Worm (Caenorhabditis elegans) whole organism, young adult: ENCODE results near the gene atf-7.

Source experiments
- B0336.3 ChIP-seq: fragments of 200-800 bp; sonication (Bioruptor generic); IDR thresholded peaks from 2 replicates; pipeline ENCODE4 v1.3.6; 2022; ENCODE audit warnings: missing genetic modification characterization, missing compliant biosample characterization
- C06A6.2 ChIP-seq: fragments of 200-800 bp; sonication (Bioruptor generic); conservative IDR thresholded peaks from 2 replicates; pipeline ENCODE4 v1.3.6; 2022; ENCODE audit warnings: missing genetic modification characterization, missing compliant biosample characterization
- F10E7.11 ChIP-seq: sonication (generic microtip); optimal IDR thresholded peaks from 2 replicates; lab custom pipeline; 2017; ENCODE audit warnings: mild to moderate bottlenecking, missing genetic modification characterization, moderate library complexity, missing compliant biosample characterization
- F33H1.4 ChIP-seq: fragments of 200-800 bp; sonication (Bioruptor generic); IDR thresholded peaks from 2 replicates; pipeline ENCODE4 v1.3.6; 2022; ENCODE audit warnings: missing genetic modification reagents, missing genetic modification characterization, missing compliant biosample characterization
- F37B4.10 ChIP-seq: fragments of 200-800 bp; sonication (Bioruptor generic); IDR thresholded peaks from 2 replicates; pipeline ENCODE4 v1.3.6; 2022; ENCODE audit warnings: missing genetic modification characterization, missing compliant biosample characterization
- F39B2.1 ChIP-seq: fragments of 200-800 bp; sonication (Bioruptor generic); IDR thresholded peaks from 2 replicates; pipeline ENCODE4 v1.3.6; 2022; ENCODE audit warnings: missing genetic modification reagents, missing genetic modification characterization, missing compliant biosample characterization
- F49E8.2 ChIP-seq: sonication (generic microtip); optimal IDR thresholded peaks from 3 replicates; lab custom pipeline; 2017; ENCODE audit warnings: missing genetic modification characterization, mild to moderate bottlenecking, missing compliant biosample characterization, antibody characterized with exemption, moderate library complexity; ENCODE audit not compliant: insufficient read depth
- K12H6.12 ChIP-seq: fragments of 200-800 bp; sonication (Bioruptor generic); optimal IDR thresholded peaks from 2 replicates; lab custom pipeline; 2018; ENCODE audit warnings: mild to moderate bottlenecking, missing genetic modification characterization, missing compliant biosample characterization
- T26A5.8 ChIP-seq: sonication (generic microtip); optimal IDR thresholded peaks from 2 replicates; lab custom pipeline; 2016; ENCODE audit warnings: missing genetic modification characterization, missing compliant biosample characterization
- Y67H2A.10 ChIP-seq: fragments of 200-800 bp; sonication (Bioruptor generic); conservative IDR thresholded peaks from 2 replicates; pipeline ENCODE4 v1.3.6; 2022; ENCODE audit warnings: missing genetic modification reagents, missing genetic modification characterization, missing compliant biosample characterization
- ama-1 ChIP-seq, 3 experiments: fragments of 150-350 bp in 1 of 3; sonication (generic microtip) in 2 of 3; optimal IDR thresholded peaks; 2 replicates each; lab custom pipeline; 2014 to 2018; ENCODE audit warnings: missing biosample characterization in 2 of 3, missing genetic modification characterization in 2 of 3, missing genetic modification reagents in 2 of 3
- aptf-2 ChIP-seq: fragments of 200-800 bp; sonication (Bioruptor generic); conservative IDR thresholded peaks from 2 replicates; pipeline ENCODE4 v1.3.6; 2022; ENCODE audit warnings: missing genetic modification reagents, missing genetic modification characterization, missing compliant biosample characterization
- athp-1 ChIP-seq: sonication (generic microtip); optimal IDR thresholded peaks from 2 replicates; lab custom pipeline; 2017; ENCODE audit warnings: mild to moderate bottlenecking, missing genetic modification characterization, missing compliant biosample characterization
- attf-5 ChIP-seq: fragments of 200-800 bp; sonication (Bioruptor generic); optimal IDR thresholded peaks from 2 replicates; lab custom pipeline; 2018; ENCODE audit warnings: mild to moderate bottlenecking, missing genetic modification characterization, missing compliant biosample characterization
- attf-6 ChIP-seq: fragments of 200-800 bp; sonication (Bioruptor generic); IDR thresholded peaks from 2 replicates; pipeline ENCODE4 v1.3.6; 2022; ENCODE audit warnings: missing genetic modification reagents, missing genetic modification characterization, missing compliant biosample characterization
- bed-1 ChIP-seq: fragments of 200-800 bp; sonication (Bioruptor generic); IDR thresholded peaks from 2 replicates; pipeline ENCODE4 v1.3.6; 2022; ENCODE audit warnings: missing genetic modification reagents, missing genetic modification characterization, missing compliant biosample characterization
- ceh-40 ChIP-seq: fragments of 200-800 bp; sonication (Bioruptor generic); IDR thresholded peaks from 2 replicates; pipeline ENCODE4 v1.3.6; 2022; ENCODE audit warnings: missing genetic modification characterization, missing compliant biosample characterization
- ceh-79 ChIP-seq: sonication (generic microtip); optimal IDR thresholded peaks from 2 replicates; lab custom pipeline; 2017; ENCODE audit warnings: mild to moderate bottlenecking, missing genetic modification characterization, missing compliant biosample characterization
- die-1 ChIP-seq: sonication (generic microtip); optimal IDR thresholded peaks from 2 replicates; lab custom pipeline; 2016; ENCODE audit warnings: missing genotype, mild to moderate bottlenecking, missing genetic modification characterization, missing compliant biosample characterization
- egrh-3 ChIP-seq: fragments of 200-800 bp; sonication (Bioruptor generic); IDR thresholded peaks from 2 replicates; pipeline ENCODE4 v1.3.6; 2022; ENCODE audit warnings: missing genetic modification reagents, missing genetic modification characterization, missing compliant biosample characterization
- hmg-1.2 ChIP-seq: fragments of 200-800 bp; sonication (Bioruptor generic); IDR thresholded peaks from 2 replicates; pipeline ENCODE4 v1.3.6; 2022; ENCODE audit warnings: missing genetic modification reagents, missing genetic modification characterization, missing compliant biosample characterization
- hrde-1 ChIP-seq: sonication (generic microtip); optimal IDR thresholded peaks from 2 replicates; lab custom pipeline; 2016; ENCODE audit warnings: missing genetic modification characterization, mild to moderate bottlenecking, missing compliant biosample characterization, moderate library complexity, missing genotype, missing genetic modification reagents, borderline replicate concordance
- lag-1 ChIP-seq: fragments of 200-800 bp; sonication (Bioruptor generic); IDR thresholded peaks from 2 replicates; pipeline ENCODE4 v1.3.6; 2022; ENCODE audit warnings: missing genetic modification reagents, missing genetic modification characterization, missing compliant biosample characterization
- let-526 ChIP-seq: fragments of 200-800 bp; sonication (Bioruptor generic); IDR thresholded peaks from 2 replicates; pipeline ENCODE4 v1.3.6; 2022; ENCODE audit warnings: missing genetic modification reagents, missing genetic modification characterization, missing compliant biosample characterization
- lin-26 ChIP-seq: fragments of 200-800 bp; sonication (Bioruptor generic); IDR thresholded peaks from 2 replicates; pipeline ENCODE4 v1.3.6; 2022; ENCODE audit warnings: missing genetic modification reagents, missing genetic modification characterization, missing compliant biosample characterization
- lin-40 ChIP-seq: sonication (generic microtip); optimal IDR thresholded peaks from 2 replicates; lab custom pipeline; 2016; ENCODE audit warnings: missing genetic modification characterization, mild to moderate bottlenecking, missing compliant biosample characterization, missing genotype, missing genetic modification reagents
- lin-54 ChIP-seq: fragments of 200-800 bp; sonication (Bioruptor generic); optimal IDR thresholded peaks from 2 replicates; lab custom pipeline; 2018; ENCODE audit warnings: mild to moderate bottlenecking, missing genetic modification characterization, missing compliant biosample characterization
- lir-1 ChIP-seq: fragments of 200-800 bp; sonication (Bioruptor generic); conservative IDR thresholded peaks from 2 replicates; pipeline ENCODE4 v1.3.6; 2022; ENCODE audit warnings: missing genetic modification reagents, missing genetic modification characterization, missing compliant biosample characterization
- lsy-27 ChIP-seq: sonication (generic microtip); optimal IDR thresholded peaks from 2 replicates; lab custom pipeline; 2017; ENCODE audit warnings: missing genetic modification characterization, mild to moderate bottlenecking, missing compliant biosample characterization, antibody characterized with exemption, missing genotype, borderline replicate concordance; ENCODE audit not compliant: insufficient read depth
- madf-10 ChIP-seq: sonication (generic microtip); optimal IDR thresholded peaks from 2 replicates; lab custom pipeline; 2016; ENCODE audit warnings: mild to moderate bottlenecking, missing genetic modification characterization, missing compliant biosample characterization
- mes-4 ChIP-seq: sonication (generic microtip); optimal IDR thresholded peaks from 2 replicates; lab custom pipeline; 2016; ENCODE audit warnings: missing genotype, missing genetic modification characterization, missing compliant biosample characterization
- nfya-2 ChIP-seq: fragments of 200-800 bp; sonication (Bioruptor generic); IDR thresholded peaks from 2 replicates; pipeline ENCODE4 v1.3.6; 2022; ENCODE audit warnings: missing genetic modification reagents, missing genetic modification characterization, missing compliant biosample characterization
- nhr-90 ChIP-seq: sonication (generic microtip); optimal IDR thresholded peaks from 2 replicates; lab custom pipeline; 2016; ENCODE audit warnings: missing genotype, mild to moderate bottlenecking, missing genetic modification characterization, missing compliant biosample characterization
- rcor-1 ChIP-seq: fragments of 200-800 bp; sonication (Bioruptor generic); IDR thresholded peaks from 2 replicates; pipeline ENCODE4 v1.3.6; 2022; ENCODE audit warnings: missing genetic modification reagents, missing genetic modification characterization, missing compliant biosample characterization
- sdz-38 ChIP-seq: sonication (generic microtip); optimal IDR thresholded peaks from 2 replicates; lab custom pipeline; 2016; ENCODE audit warnings: missing genotype, missing genetic modification characterization, missing compliant biosample characterization
- sea-2 ChIP-seq: fragments of 200-800 bp; sonication (Bioruptor generic); IDR thresholded peaks from 2 replicates; pipeline ENCODE4 v1.3.6; 2022; ENCODE audit warnings: missing genetic modification characterization, missing compliant biosample characterization
- snpc-3.4 ChIP-seq: sonication (generic microtip); optimal IDR thresholded peaks from 2 replicates; lab custom pipeline; 2017; ENCODE audit warnings: missing genetic modification characterization, mild to moderate bottlenecking, missing compliant biosample characterization, antibody characterized with exemption, moderate library complexity, missing genotype, missing genetic modification reagents
- snpc-4 ChIP-seq, 5 experiments: fragments of 150-350 bp in 1 of 5; sonication (generic microtip) in 4 of 5; optimal IDR thresholded peaks; 2 replicates each; lab custom pipeline; 2014 to 2018; ENCODE audit warnings: missing genetic modification characterization in 5 of 5, missing biosample characterization in 3 of 5, antibody characterized with exemption in 2 of 5, mild to moderate bottlenecking in 2 of 5, missing compliant biosample characterization in 2 of 5, missing genotype in 2 of 5, moderate library complexity in 2 of 5, missing genetic modification reagents in 1 of 5
- somi-1 ChIP-seq: fragments of 200-800 bp; sonication (Bioruptor generic); optimal IDR thresholded peaks from 2 replicates; lab custom pipeline; 2018; ENCODE audit warnings: mild to moderate bottlenecking, missing genetic modification characterization, missing compliant biosample characterization
- sptf-2 ChIP-seq: fragments of 200-800 bp; sonication (Bioruptor generic); optimal IDR thresholded peaks from 2 replicates; lab custom pipeline; 2018; ENCODE audit warnings: mild to moderate bottlenecking, missing genetic modification characterization, missing compliant biosample characterization
- tlf-1 ChIP-seq: fragments of 200-800 bp; sonication (Bioruptor generic); optimal IDR thresholded peaks from 2 replicates; lab custom pipeline; 2018; ENCODE audit warnings: mild to moderate bottlenecking, missing genetic modification characterization, missing compliant biosample characterization
- unc-130 ChIP-seq: sonication (generic microtip); optimal IDR thresholded peaks from 2 replicates; lab custom pipeline; 2016; ENCODE audit warnings: missing genetic modification reagents, missing genetic modification characterization, missing compliant biosample characterization
- unc-62 ChIP-seq: fragments of 150-350 bp; optimal IDR thresholded peaks from 2 replicates; lab custom pipeline; 2014; ENCODE audit warnings: missing biosample characterization, missing genetic modification reagents, missing genetic modification characterization
- xnd-1 ChIP-seq: sonication (generic microtip); optimal IDR thresholded peaks from 2 replicates; lab custom pipeline; 2016; ENCODE audit warnings: missing genotype, missing genetic modification reagents, missing genetic modification characterization, missing compliant biosample characterization
- zim-3 ChIP-seq: sonication (generic microtip); optimal IDR thresholded peaks from 2 replicates; lab custom pipeline; 2017; ENCODE audit warnings: mild to moderate bottlenecking, missing genetic modification characterization, moderate library complexity, missing compliant biosample characterization
- ztf-3 ChIP-seq: fragments of 200-800 bp; sonication (Bioruptor generic); optimal IDR thresholded peaks from 2 replicates; lab custom pipeline; 2018; ENCODE audit warnings: mild to moderate bottlenecking, missing genetic modification characterization, missing compliant biosample characterization
- ztf-6 ChIP-seq: fragments of 200-800 bp; sonication (Bioruptor generic); IDR thresholded peaks from 2 replicates; pipeline ENCODE4 v1.3.6; 2022; ENCODE audit warnings: missing genetic modification reagents, missing genetic modification characterization, missing compliant biosample characterization

Gene atf-7

DNA sequence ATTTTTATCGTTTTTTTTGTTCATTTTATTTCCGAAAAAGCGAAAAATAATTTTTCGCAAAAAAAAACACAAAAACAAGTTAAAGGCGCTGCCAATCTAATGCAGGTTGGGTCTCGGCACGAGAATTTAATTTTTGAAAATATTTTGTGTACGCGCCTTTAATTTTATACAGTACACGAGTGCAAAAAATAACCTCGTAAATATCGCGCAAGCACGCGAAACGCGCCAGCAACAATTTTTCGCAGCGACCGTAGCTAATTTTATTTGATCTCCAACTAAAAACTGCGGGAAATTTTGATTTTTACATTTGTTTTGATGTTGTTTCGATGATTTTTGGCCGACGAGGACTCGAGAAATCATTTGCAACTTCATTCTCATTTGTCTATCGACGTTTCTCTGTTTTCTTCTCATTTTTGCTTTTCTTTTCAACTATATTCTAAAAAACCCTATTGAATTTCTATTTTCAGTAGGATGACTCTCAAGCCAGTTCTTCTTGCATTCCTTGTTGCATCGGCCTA, 9.9 kb downstream of the atf-7 start, which contains the start of gene cpg-1 (continued):
- TF ChIP-seq lag-1 (no peak), lin-40 (tag; lab: Kevin White, UChicago) (no peak), attf-6 (GFP tag; lab: Robert Waterston, UW) (peak; percentile 91), lin-26 (GFP tag; lab: Robert Waterston, UW) (peak; percentile 75), hmg-1.2 (GFP tag; lab: Robert Waterston, UW) (peak; percentile 75), hrde-1 (peak; percentile 94), zim-3 (no peak), K12H6.12 (tag; lab: Kevin White, UChicago) (no peak), F10E7.11 (tag; lab: Kevin White, UChicago) (no peak), B0336.3 (GFP tag; lab: Robert Waterston, UW) (peak; percentile 53), die-1 (tag; lab: Kevin White, UChicago) (peak; percentile 20), xnd-1 (tag; lab: Kevin White, UChicago) (peak; percentile 100), ceh-79 (tag; lab: Kevin White, UChicago) (no peak), lsy-27 (tag; lab: Kevin White, UChicago) (no peak), somi-1 (GFP tag; lab: Kevin White, UChicago) (no peak), lir-1 (GFP tag; lab: Robert Waterston, UW) (peak; percentile 93), T26A5.8 (tag; lab: Kevin White, UChicago) (no peak), let-526 (no peak), madf-10 (no peak), nfya-2 (GFP tag; lab: Robert Waterston, UW) (0 out of 2 replicates have a peak, but pooled peaks have one; percentile 80), lin-54 (peak; percentile 97), sea-2 (no peak), egrh-3 (no peak), attf-5 (peak; percentile 14), ztf-6 (GFP tag; lab: Robert Waterston, UW) (no peak), snpc-3.4 (tag; lab: Kevin White, UChicago) (peak; percentile 97), snpc-4 (GFP tag; optimal IDR thresholded peaks at IDR 0.05; lab: Kevin White, UChicago) (peak; percentile 73), snpc-4 (tag; optimal IDR thresholded peaks at IDR 0.05; lab: Kevin White, UChicago) (peak; percentile 62 to 89 (median 80)), ztf-3 (GFP tag; lab: Kevin White, UChicago) (no peak), sptf-2 (GFP tag; lab: Kevin White, UChicago) (no peak), nhr-90 (tag; lab: Kevin White, UChicago) (no peak), F39B2.1 (GFP tag; lab: Robert Waterston, UW) (no peak), bed-1 (GFP tag; lab: Robert Waterston, UW) (no peak), aptf-2 (GFP tag; lab: Robert Waterston, UW) (peak; percentile 35; the same call in 1 of the 2 replicates), ceh-40 (GFP tag; lab: Robert Waterston, UW) (no peak), Y67H2A.10 (GFP tag; lab: Robert Waterston, UW) (peak; percentile 81), unc-130 (GFP tag; lab: Kevin White, UChicago) (peak; percentile 97), ama-1 (optimal IDR thresholded peaks at IDR 0.05; lab: Kevin White, UChicago) (no peak), ama-1 (GFP tag; optimal IDR thresholded peaks at IDR 0.05; lab: Kevin White, UChicago) (peak in 1 of 2 experiments; percentile 5), F49E8.2 (peak; percentile 98), F33H1.4 (peak; percentile 99), unc-62 (GFP tag; lab: Kevin White, UChicago) (no peak), sdz-38 (tag; lab: Kevin White, UChicago) (no peak), rcor-1 (GFP tag; lab: Robert Waterston, UW) (peak; percentile 98), mes-4 (peak; percentile 29), athp-1 (peak; percentile 97), C06A6.2 (GFP tag; lab: Robert Waterston, UW) (no peak), F37B4.10 (0 out of 2 replicates have a peak, but pooled peaks have one; percentile 23), tlf-1 (GFP tag; lab: Kevin White, UChicago) (peak; percentile 99)
